Fruit fly (Drosophila melanogaster) Kc167 (cell line): Measurements from ENCODE around the gene CG7492.

Experiments used
- Sin3A ChIP-seq: fragments of >200 bp; optimal IDR thresholded peaks from 2 replicates; lab custom pipeline; 2018; ENCODE audit warnings: missing external identifiers
- h ChIP-seq: fragments of >200 bp; optimal IDR thresholded peaks from 3 replicates; lab custom pipeline; 2018; ENCODE audit warnings: missing external identifiers
- insv ChIP-seq: fragments of >200 bp; optimal IDR thresholded peaks from 3 replicates; lab custom pipeline; 2018; ENCODE audit warnings: missing external identifiers
- psq ChIP-seq: fragments of >200 bp; optimal IDR thresholded peaks from 2 replicates; lab custom pipeline; 2017; ENCODE audit warnings: missing external identifiers
- ttk ChIP-seq: sonication (Bioruptor generic); optimal IDR thresholded peaks from 2 replicates; lab custom pipeline; 2017; ENCODE audit warnings: missing external identifiers

- TF ChIP-seq psq (lab: Kevin White, UChicago) (no peak), ttk (lab: Kevin White, UChicago) (no peak), Sin3A (lab: Kevin White, UChicago) (no peak), h (lab: Kevin White, UChicago) (no peak), insv (lab: Kevin White, UChicago) (no peak)
Measured at dm6 chr3L:7650248-7650647, 4.3 kb downstream of the CG7492 start, which contains the start of gene CG32373.
